Fruit fly (Drosophila melanogaster): Measurements from ENCODE around the gene CG7800.

CG7800 gene

dm6 chr3R:8181412-8182108 is 36.2 kb upstream of the CG7800 start, which contains the start of gene grn (continued):
- TF ChIP-seq pnt (GFP tag; optimal IDR thresholded peaks at IDR 0.05) (no peak), Myb (GFP tag; optimal IDR thresholded peaks at IDR 0.05) (no peak), NC2α (GFP tag; optimal IDR thresholded peaks at IDR 0.05) (no peak), CG17612 (GFP tag; IDR thresholded peaks at IDR 0.05) (no peak), CG4424 (GFP tag; optimal IDR thresholded peaks at IDR 0.05) (peak; percentile 15), ase (GFP tag; IDR thresholded peaks at IDR 0.05) (no peak), CG5245 (GFP tag; optimal IDR thresholded peaks at IDR 0.05) (no peak), CG7372 (GFP tag; IDR thresholded peaks at IDR 0.05) (peak; percentile 39), CG10543 (GFP tag; optimal IDR thresholded peaks at IDR 0.05) (peak; percentile 75), D (optimal IDR thresholded peaks at IDR 0.05) (peak; percentile 95), D (GFP tag; optimal IDR thresholded peaks at IDR 0.05) (no peak), CG15011 (GFP tag; optimal IDR thresholded peaks at IDR 0.05) (no peak), CG9727 (GFP tag; optimal IDR thresholded peaks at IDR 0.05) (peak; percentile 34), CG9817 (tag; optimal IDR thresholded peaks at IDR 0.05) (peak; percentile 10), CG14441 (GFP tag; IDR thresholded peaks at IDR 0.05) (no peak), kni (GFP tag; optimal IDR thresholded peaks at IDR 0.05) (peak; percentile 91), bigmax (GFP tag; optimal IDR thresholded peaks at IDR 0.05) (no peak), ftz-f1 (GFP tag; optimal IDR thresholded peaks at IDR 0.05) (peak; percentile 8), rib (GFP tag; IDR thresholded peaks at IDR 0.05) (peak; percentile 72), otp (GFP tag; IDR thresholded peaks at IDR 0.05) (0 out of 3 replicates have a peak, but pooled peaks have one; percentile 40), pum (GFP tag; optimal IDR thresholded peaks at IDR 0.05) (no peak), CG13894 (tag; optimal IDR thresholded peaks at IDR 0.05) (peak; percentile 36), CG10654 (GFP tag; optimal IDR thresholded peaks at IDR 0.05) (no peak), da (GFP tag; optimal IDR thresholded peaks at IDR 0.05) (no peak), CG2889 (GFP tag; IDR thresholded peaks at IDR 0.05) (no peak), HLH3B (GFP tag; IDR thresholded peaks at IDR 0.05) (peak; percentile 27; the same call in 1 of the 2 replicates), Lhr (GFP tag; optimal IDR thresholded peaks at IDR 0.05) (no peak), E2f2 (GFP tag; IDR thresholded peaks at IDR 0.05) (no peak), lab (GFP tag; optimal IDR thresholded peaks at IDR 0.05) (peak; percentile 41), Meics (GFP tag; optimal IDR thresholded peaks at IDR 0.05) (no peak), Tbp (GFP tag; optimal IDR thresholded peaks at IDR 0.05) (no peak), pita (GFP tag; optimal IDR thresholded peaks at IDR 0.05) (no peak), CG11695 (GFP tag; IDR thresholded peaks at IDR 0.05) (no peak), Gsc (GFP tag; IDR thresholded peaks at IDR 0.05) (no peak), CG42726 (GFP tag; IDR thresholded peaks at IDR 0.05; ENCODE audit: partially characterized antibody) (peak; percentile 58), Fer3 (tag; optimal IDR thresholded peaks at IDR 0.05) (no peak), caup (GFP tag; optimal IDR thresholded peaks at IDR 0.05; ENCODE audit: severe bottlenecking) (no peak), Elba2 (GFP tag; optimal IDR thresholded peaks at IDR 0.05) (no peak), CG17912 (GFP tag; optimal IDR thresholded peaks at IDR 0.05) (peak; percentile 56), Mad (GFP tag; optimal IDR thresholded peaks at IDR 0.05) (no peak), dimm (GFP tag; IDR thresholded peaks at IDR 0.05) (no peak), ci (GFP tag; IDR thresholded peaks at IDR 0.05) (no peak; the same call in 1 of the 3 replicates), Dad (GFP tag; optimal IDR thresholded peaks at IDR 0.05) (peak; percentile 49), CG11723 (GFP tag; optimal IDR thresholded peaks at IDR 0.05) (peak; percentile 21), Bteb2 (GFP tag; optimal IDR thresholded peaks at IDR 0.05) (no peak), CG17186 (GFP tag; optimal IDR thresholded peaks at IDR 0.05) (no peak), CG7928 (GFP tag; optimal IDR thresholded peaks at IDR 0.05) (no peak), ems (GFP tag; optimal IDR thresholded peaks at IDR 0.05) (no peak), CG11093 (GFP tag; IDR thresholded peaks at IDR 0.05) (no peak), MTF-1 (GFP tag; optimal IDR thresholded peaks at IDR 0.05; ENCODE audit: borderline replicate concordance) (no peak), knrl (GFP tag; IDR thresholded peaks at IDR 0.05; ENCODE audit: partially characterized antibody) (peak; percentile 68; the same call in 2 of the 3 replicates)

All from whole organism, embryonic.